Worm (Caenorhabditis elegans): Measurements from ENCODE around the gene cgt-3.

DNA sequence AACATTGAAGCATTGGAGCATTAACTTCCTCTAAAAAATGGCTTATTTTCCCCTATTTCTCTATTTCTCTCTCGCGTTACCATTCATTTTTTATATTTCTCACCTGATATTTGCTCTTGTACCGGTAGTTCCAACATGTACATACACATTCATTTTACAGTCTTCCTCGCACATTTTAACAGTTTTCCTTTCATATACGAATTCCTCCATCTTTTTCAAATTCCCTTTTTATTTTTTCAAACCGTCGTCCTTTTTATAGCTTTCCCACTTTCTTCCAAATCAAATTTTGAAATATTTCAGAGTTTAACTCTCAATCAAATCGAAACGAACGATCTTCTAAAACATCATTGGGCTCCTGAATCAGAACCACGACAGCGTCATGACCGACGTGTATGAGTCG, 26.9 kb upstream of the cgt-3 start, which contains the start of gene rfip-1:
- TF ChIP-seq mep-1 (tag; optimal IDR thresholded peaks at IDR 0.05) (no peak), unc-39 (tag; optimal IDR thresholded peaks at IDR 0.05) (no peak)

All from whole organism, mixed stage, embryonic.